Fruit fly (Drosophila melanogaster) S2 (cell line): Measurements from ENCODE around the gene CG17593.

ENCODE experiments used
- CG8478 ChIP-seq: fragments of >200 bp; optimal IDR thresholded peaks from 2 replicates; lab custom pipeline; 2018
- CTCF ChIP-seq, 2 experiments: fragments of >200 bp; optimal IDR thresholded peaks; 2 replicates each; lab custom pipeline; 2018

Gene CG17593

dm6 chr2L:3524729-3525181 is 10.1 kb downstream of the CG17593 start, which contains the start of gene CG8852:
CG8852 (plus strand) TSS chr2L:3525131.
- TF ChIP-seq CTCF (optimal IDR thresholded peaks at IDR 0.05; lab: Kevin White, UChicago) (no peak), CG8478 (lab: Kevin White, UChicago) (no peak)

dm6 chr2L:3530186-3530832 is 15.6 kb downstream of the CG17593 start, which contains the start of the genes Spindly and IFT57:
Spindly (minus strand) TSS chr2L:3530317.
IFT57 (plus strand) TSS chr2L:3530789.
- TF ChIP-seq CTCF (optimal IDR thresholded peaks at IDR 0.05; lab: Kevin White, UChicago) = peak; percentile 84 to 88
- no peak for TF ChIP-seq CG8478 (lab: Kevin White, UChicago)

- TF ChIP-seq CTCF (optimal IDR thresholded peaks at IDR 0.05; lab: Kevin White, UChicago) = no peak
- TF ChIP-seq CG8478 (lab: Kevin White, UChicago) = no peak
Observed at dm6 chr2L:3532973-3533525, 18.4 kb downstream of the CG17593 start.

- TF ChIP-seq CG8478 (lab: Kevin White, UChicago) = no peak
- TF ChIP-seq CTCF (optimal IDR thresholded peaks at IDR 0.05; lab: Kevin White, UChicago) = no peak
Observed at dm6 chr2L:3534227-3534842, 19.7 kb downstream of the CG17593 start.

- TF ChIP-seq CTCF (optimal IDR thresholded peaks at IDR 0.05; lab: Kevin White, UChicago) = no peak
- TF ChIP-seq CG8478 (lab: Kevin White, UChicago) = no peak
Observed at dm6 chr2L:3538564-3539411, 24.1 kb downstream of the CG17593 start, which contains the start of gene drm. drm (plus strand) TSS chr2L:3539247.

dm6 chr2L:3539412-3539743 is 24.7 kb downstream of the CG17593 start:
- TF ChIP-seq CG8478 (lab: Kevin White, UChicago) (no peak), CTCF (optimal IDR thresholded peaks at IDR 0.05; lab: Kevin White, UChicago) (peak; percentile 22 to 44)

- TF ChIP-seq CG8478 (lab: Kevin White, UChicago) (no peak), CTCF (optimal IDR thresholded peaks at IDR 0.05; lab: Kevin White, UChicago) (peak in 1 of 2 experiments; percentile 9)
Observed at dm6 chr2L:3539996-3540395, 25.3 kb downstream of the CG17593 start.

- TF ChIP-seq CG8478 (lab: Kevin White, UChicago) (no peak), CTCF (optimal IDR thresholded peaks at IDR 0.05; lab: Kevin White, UChicago) (no peak)
Observed at dm6 chr2L:3543062-3543461, 28.4 kb downstream of the CG17593 start.

- TF ChIP-seq CG8478 (lab: Kevin White, UChicago) (no peak), CTCF (optimal IDR thresholded peaks at IDR 0.05; lab: Kevin White, UChicago) (no peak)
Observed at dm6 chr2L:3545033-3545666, 30.5 kb downstream of the CG17593 start.

- TF ChIP-seq CTCF (optimal IDR thresholded peaks at IDR 0.05; lab: Kevin White, UChicago) (no peak), CG8478 (lab: Kevin White, UChicago) (no peak)
Observed at dm6 chr2L:3547512-3547911, 32.8 kb downstream of the CG17593 start.

dm6 chr2L:3548879-3549278 is 34.2 kb downstream of the CG17593 start:
- TF ChIP-seq CG8478 (lab: Kevin White, UChicago) (no peak), CTCF (optimal IDR thresholded peaks at IDR 0.05; lab: Kevin White, UChicago) (no peak)

- TF ChIP-seq CG8478 (lab: Kevin White, UChicago) (no peak), CTCF (optimal IDR thresholded peaks at IDR 0.05; lab: Kevin White, UChicago) (no peak)
Observed at dm6 chr2L:3549742-3550141, 35.1 kb downstream of the CG17593 start.

dm6 chr2L:3550583-3550982 is 35.9 kb downstream of the CG17593 start:
- TF ChIP-seq CG8478 (lab: Kevin White, UChicago) (no peak), CTCF (optimal IDR thresholded peaks at IDR 0.05; lab: Kevin White, UChicago) (no peak)

dm6 chr2L:3552773-3553172 is 38.1 kb downstream of the CG17593 start:
- TF ChIP-seq CG8478 (lab: Kevin White, UChicago) (no peak), CTCF (optimal IDR thresholded peaks at IDR 0.05; lab: Kevin White, UChicago) (no peak)
